Worm (Caenorhabditis elegans) whole organism, L4 larva: Measurements from ENCODE around the gene F35H12.1.

Source experiments
- D1046.2 ChIP-seq: fragments of 200-800 bp; sonication (Bioruptor generic); IDR thresholded peaks from 2 replicates; pipeline ENCODE4 v1.3.6; 2022; ENCODE audit warnings: missing genetic modification characterization, missing compliant biosample characterization
- T20F7.1 ChIP-seq: fragments of 200-800 bp; sonication (Bioruptor generic); optimal IDR thresholded peaks from 2 replicates; lab custom pipeline; 2018; ENCODE audit warnings: mild to moderate bottlenecking, missing genetic modification characterization, missing compliant biosample characterization
- aha-1 ChIP-seq: fragments of 150-350 bp; peaks from one replicate; lab custom pipeline; 2014; ENCODE audit warnings: missing biosample characterization, missing genetic modification characterization
- attf-4 ChIP-seq: sonication (generic microtip); optimal IDR thresholded peaks from 3 replicates; lab custom pipeline; 2017; ENCODE audit warnings: missing biosample characterization, missing genetic modification characterization
- ceh-62 ChIP-seq: sonication (generic microtip); optimal IDR thresholded peaks from 2 replicates; lab custom pipeline; 2017; ENCODE audit warnings: missing biosample characterization, missing genetic modification characterization
- ceh-82 ChIP-seq: sonication (generic microtip); optimal IDR thresholded peaks from 2 replicates; lab custom pipeline; 2017; ENCODE audit warnings: missing biosample characterization, missing genetic modification characterization
- ctbp-1 ChIP-seq: fragments of 200-800 bp; sonication (Bioruptor generic); IDR thresholded peaks from 2 replicates; pipeline ENCODE4 v1.3.6; 2022; ENCODE audit warnings: missing genetic modification reagents, missing genetic modification characterization, missing compliant biosample characterization
- daf-16 ChIP-seq, 3 experiments: sonication (generic microtip); optimal IDR thresholded peaks; 2 replicates each; lab custom pipeline; 2016 to 2017; ENCODE audit warnings: missing genetic modification characterization in 3 of 3, missing genetic modification reagents in 3 of 3, mild to moderate bottlenecking in 2 of 3, missing compliant biosample characterization in 2 of 3, missing biosample characterization in 1 of 3, moderate library complexity in 1 of 3
- dmd-6 ChIP-seq: fragments of 200-800 bp; sonication (Bioruptor generic); IDR thresholded peaks from 2 replicates; pipeline ENCODE4 v1.3.6; 2022; ENCODE audit warnings: missing genetic modification reagents, missing genetic modification characterization, missing compliant biosample characterization
- duxl-1 ChIP-seq: sonication (generic microtip); optimal IDR thresholded peaks from 2 replicates; lab custom pipeline; 2016; ENCODE audit warnings: mild to moderate bottlenecking, missing genetic modification characterization, moderate library complexity, missing compliant biosample characterization; ENCODE audit not compliant: poor library complexity
- egl-27 ChIP-seq: sonication (generic microtip); optimal IDR thresholded peaks from 3 replicates; lab custom pipeline; 2017; ENCODE audit warnings: missing biosample characterization, missing genetic modification reagents, missing genetic modification characterization
- fkh-10 ChIP-seq: fragments of 150-350 bp; optimal IDR thresholded peaks from 2 replicates; lab custom pipeline; 2014; ENCODE audit warnings: missing biosample characterization, missing genetic modification reagents, missing genetic modification characterization
- hlh-30 ChIP-seq: sonication (generic microtip); optimal IDR thresholded peaks from 2 replicates; lab custom pipeline; 2017; ENCODE audit warnings: antibody characterized with exemption, mild to moderate bottlenecking, missing genetic modification characterization, missing compliant biosample characterization; ENCODE audit not compliant: insufficient read depth
- hmg-1.1 ChIP-seq: fragments of 200-800 bp; sonication (Bioruptor generic); IDR thresholded peaks from 2 replicates; pipeline ENCODE4 v1.3.6; 2022; ENCODE audit warnings: missing genetic modification reagents, missing genetic modification characterization, missing compliant biosample characterization
- lim-7 ChIP-seq: fragments of 200-800 bp; sonication (Bioruptor generic); IDR thresholded peaks from 2 replicates; pipeline ENCODE4 v1.3.6; 2022; ENCODE audit warnings: missing genetic modification characterization, missing compliant biosample characterization
- lin-1 ChIP-seq: fragments of 200-800 bp; sonication (Bioruptor generic); IDR thresholded peaks from 2 replicates; pipeline ENCODE4 v1.3.6; 2022; ENCODE audit warnings: missing genetic modification reagents, missing genetic modification characterization, missing compliant biosample characterization
- lin-29 ChIP-seq: fragments of 200-800 bp; sonication (Bioruptor generic); IDR thresholded peaks from 2 replicates; pipeline ENCODE4 v1.3.6; 2022; ENCODE audit warnings: missing genetic modification reagents, missing genetic modification characterization, missing compliant biosample characterization
- madf-5 ChIP-seq, 2 experiments: fragments of 200-800 bp; sonication (Bioruptor generic); IDR thresholded peaks; 2 replicates each; pipeline ENCODE4 v1.3.6; 2022; ENCODE audit warnings: missing compliant biosample characterization in 2 of 2, missing genetic modification characterization in 2 of 2
- mdl-1 ChIP-seq, 2 experiments: fragments of 150-350 bp in 1 of 2; sonication (generic microtip) in 1 of 2; optimal IDR thresholded peaks; 2 replicates each; lab custom pipeline; 2014 to 2017; ENCODE audit warnings: missing biosample characterization in 2 of 2, missing genetic modification characterization in 2 of 2
- mes-2 ChIP-seq: sonication (generic microtip); optimal IDR thresholded peaks from 2 replicates; lab custom pipeline; 2016; ENCODE audit warnings: missing genotype, mild to moderate bottlenecking, missing genetic modification characterization, missing compliant biosample characterization; ENCODE audit not compliant: poor library complexity, severe bottlenecking
- nhr-10 ChIP-seq: fragments of 150-350 bp; optimal IDR thresholded peaks from 2 replicates; lab custom pipeline; 2014; ENCODE audit warnings: missing biosample characterization, missing genetic modification characterization
- nhr-25 ChIP-seq: sonication (generic microtip); optimal IDR thresholded peaks from 2 replicates; lab custom pipeline; 2017; ENCODE audit warnings: missing genetic modification characterization, mild to moderate bottlenecking, missing compliant biosample characterization, antibody characterized with exemption, moderate library complexity, borderline replicate concordance; ENCODE audit not compliant: insufficient read depth
- nhr-28 ChIP-seq: fragments of 150-350 bp; optimal IDR thresholded peaks from 2 replicates; lab custom pipeline; 2014; ENCODE audit warnings: missing biosample characterization, missing genetic modification characterization
- nhr-6 ChIP-seq: fragments of 150-350 bp; optimal IDR thresholded peaks from 2 replicates; lab custom pipeline; 2014; ENCODE audit warnings: missing biosample characterization, missing genetic modification characterization
- pha-4 ChIP-seq, 2 experiments: fragments of 150-350 bp in 1 of 2; fragments of 200-800 bp in 1 of 2; sonication (Bioruptor generic) in 1 of 2; IDR thresholded peaks in 1 of 2; optimal IDR thresholded peaks in 1 of 2; 2 replicates each; pipeline versions ENCODE4 v1.3.6 to Lab custom; 2014 to 2022; ENCODE audit warnings: missing genetic modification characterization in 2 of 2, missing genetic modification reagents in 2 of 2, missing biosample characterization in 1 of 2, missing compliant biosample characterization in 1 of 2
- php-3 ChIP-seq: fragments of 200-800 bp; sonication (Bioruptor generic); IDR thresholded peaks from 2 replicates; pipeline ENCODE4 v1.3.6; 2022; ENCODE audit warnings: missing genetic modification reagents, missing genetic modification characterization, missing compliant biosample characterization
- rbr-2 ChIP-seq: sonication (generic microtip); optimal IDR thresholded peaks from 2 replicates; lab custom pipeline; 2016; ENCODE audit warnings: missing genotype, missing genetic modification characterization, missing compliant biosample characterization
- saeg-2 ChIP-seq: fragments of 200-800 bp; sonication (Bioruptor generic); IDR thresholded peaks from 2 replicates; pipeline ENCODE4 v1.3.6; 2022; ENCODE audit warnings: missing genetic modification reagents, missing genetic modification characterization, missing compliant biosample characterization
- snpc-4 ChIP-seq: fragments of 150-350 bp; optimal IDR thresholded peaks from 2 replicates; lab custom pipeline; 2014; ENCODE audit warnings: missing biosample characterization, missing genetic modification characterization
- spr-1 ChIP-seq: sonication (generic microtip); optimal IDR thresholded peaks from 2 replicates; lab custom pipeline; 2016; ENCODE audit warnings: mild to moderate bottlenecking, missing genetic modification characterization, missing compliant biosample characterization
- spr-3 ChIP-seq: fragments of 200-800 bp; sonication (Bioruptor generic); optimal IDR thresholded peaks from 2 replicates; lab custom pipeline; 2018; ENCODE audit warnings: mild to moderate bottlenecking, missing genetic modification characterization, missing compliant biosample characterization
- tra-1 ChIP-seq: fragments of 200-800 bp; sonication (Bioruptor generic); IDR thresholded peaks from 2 replicates; pipeline ENCODE4 v1.3.6; 2022; ENCODE audit warnings: missing genetic modification reagents, missing genetic modification characterization, missing compliant biosample characterization
- unc-130 ChIP-seq: sonication (generic microtip); optimal IDR thresholded peaks from 2 replicates; lab custom pipeline; 2016; ENCODE audit warnings: missing genetic modification reagents, missing genetic modification characterization, missing compliant biosample characterization
- unc-62 ChIP-seq, 3 experiments: fragments of 150-350 bp in 1 of 3; sonication (generic microtip); optimal IDR thresholded peaks in 2 of 3; peaks in 1 of 3; 1 replicate in 1 of 3; 2 replicates in 2 of 3; lab custom pipeline; 2014 to 2017; ENCODE audit warnings: missing biosample characterization in 3 of 3, missing genetic modification characterization in 3 of 3, missing genetic modification reagents in 3 of 3, missing genotype in 1 of 3
- zag-1 ChIP-seq: fragments of 150-350 bp; optimal IDR thresholded peaks from 2 replicates; lab custom pipeline; 2014; ENCODE audit warnings: missing biosample characterization, missing genetic modification characterization
- zfp-3 ChIP-seq: fragments of 200-800 bp; sonication (Bioruptor generic); conservative IDR thresholded peaks from 2 replicates; pipeline ENCODE4 v1.3.6; 2022; ENCODE audit warnings: missing genetic modification reagents, missing genetic modification characterization, missing compliant biosample characterization

The F35H12.1 gene

DNA sequence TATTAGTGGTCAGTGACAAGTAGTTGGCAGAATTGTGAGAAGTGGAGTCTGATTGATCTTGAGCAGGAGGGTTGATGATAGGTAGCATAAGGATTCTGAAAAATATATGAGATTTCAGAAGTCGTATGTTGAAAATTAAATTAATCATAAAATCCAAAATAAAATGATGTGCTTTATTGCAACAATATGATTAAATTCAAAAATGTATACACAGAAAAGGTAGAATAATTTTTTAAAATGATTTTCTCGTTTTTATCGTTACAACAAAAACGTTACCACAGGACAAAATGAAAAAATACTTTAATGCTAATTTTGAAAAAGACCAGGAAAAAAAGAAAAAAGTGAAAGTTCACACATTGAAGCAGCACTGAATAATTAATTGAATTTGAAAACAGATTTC is 31.1 kb upstream of the F35H12.1 start, which contains the start of gene ZC13.10:
Gene ZC13.10 (minus strand): TSS at position 101 of the 400 bp plus-strand sequence.
- TF ChIP-seq spr-3: no peak
- TF ChIP-seq mes-2 (tag; lab: Kevin White, UChicago): no peak
- no peak for TF ChIP-seq lim-7 (GFP tag; lab: Robert Waterston, UW)
- TF ChIP-seq saeg-2: no peak
- no peak for TF ChIP-seq lin-1 (GFP tag; lab: Robert Waterston, UW)
- TF ChIP-seq unc-130 (GFP tag; lab: Kevin White, UChicago): no peak
- no peak for TF ChIP-seq nhr-28 (tag; lab: Kevin White, UChicago)
- TF ChIP-seq zag-1: no peak
- no peak for TF ChIP-seq dmd-6 (GFP tag; lab: Robert Waterston, UW)
- no peak for TF ChIP-seq D1046.2 (GFP tag; lab: Robert Waterston, UW)

DNA sequence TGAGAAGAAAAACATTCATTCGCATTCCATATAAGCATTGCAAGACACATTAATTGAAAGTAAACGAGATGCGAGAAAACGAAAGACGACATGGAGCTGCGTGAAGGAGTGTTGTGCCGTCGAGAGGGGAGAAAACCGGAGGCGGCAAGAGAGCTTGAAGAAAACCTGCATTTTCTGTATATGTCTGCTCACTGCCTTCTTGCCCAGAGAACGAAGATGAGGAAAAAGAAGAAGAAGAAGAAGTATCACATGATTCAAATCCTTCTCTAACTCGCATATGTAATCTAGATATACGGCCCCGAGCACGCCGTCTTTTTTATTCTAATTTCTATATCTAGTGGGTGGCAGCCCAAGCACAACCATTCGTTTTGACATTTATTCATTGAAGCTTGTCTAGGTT is 23.3 kb upstream of the F35H12.1 start:
- TF ChIP-seq lin-29 (GFP tag; lab: Robert Waterston, UW): no peak
- TF ChIP-seq hmg-1.1 (GFP tag; lab: Robert Waterston, UW): 0 out of 2 replicates have a peak, but pooled peaks have one; percentile 32
- TF ChIP-seq ctbp-1: 0 out of 2 replicates have a peak, but pooled peaks have one; percentile 10
- TF ChIP-seq pha-4 (GFP tag; IDR thresholded peaks at IDR 0.05; lab: Robert Waterston, UW): no peak
- TF ChIP-seq pha-4 (tag; optimal IDR thresholded peaks at IDR 0.05; lab: Kevin White, UChicago): no peak
- peak; percentile 15 for TF ChIP-seq hlh-30 (tag; lab: Kevin White, UChicago)
- no peak for TF ChIP-seq spr-1 (tag; lab: Kevin White, UChicago)
- no peak for TF ChIP-seq dmd-6 (GFP tag; lab: Robert Waterston, UW)
- TF ChIP-seq nhr-6 (tag; lab: Kevin White, UChicago): no peak
- TF ChIP-seq mdl-1 (tag; optimal IDR thresholded peaks at IDR 0.05; lab: Kevin White, UChicago): no peak
- TF ChIP-seq ceh-62 (tag; lab: Kevin White, UChicago): no peak
- TF ChIP-seq fkh-10 (GFP tag; lab: Kevin White, UChicago): peak; percentile 19
- TF ChIP-seq zfp-3 (GFP tag; lab: Robert Waterston, UW): no peak
- TF ChIP-seq duxl-1: no peak
- no peak for TF ChIP-seq ceh-82 (tag; lab: Kevin White, UChicago)
- no peak for TF ChIP-seq attf-4
- TF ChIP-seq php-3 (GFP tag; lab: Robert Waterston, UW): no peak
- TF ChIP-seq madf-5 (GFP tag; IDR thresholded peaks at IDR 0.05; lab: Robert Waterston, UW): no peak
- no peak for TF ChIP-seq lin-1 (GFP tag; lab: Robert Waterston, UW)
- no peak for TF ChIP-seq egl-27 (tag; lab: Kevin White, UChicago)
- peak; percentile 23 for TF ChIP-seq rbr-2

ce11 chrX:912564-912963 is 21.0 kb upstream of the F35H12.1 start:
- TF ChIP-seq ctbp-1 (no peak), rbr-2 (no peak), unc-62 (GFP tag; optimal IDR thresholded peaks at IDR 0.05 in 1 of 2; lab: Kevin White, UChicago) (peak in 1 of 2 experiments; percentile 95), unc-62 (tag; optimal IDR thresholded peaks at IDR 0.05; lab: Kevin White, UChicago) (no peak), T20F7.1 (GFP tag; lab: Kevin White, UChicago) (no peak)

- TF ChIP-seq snpc-4 (tag; lab: Kevin White, UChicago) (no peak), hlh-30 (tag; lab: Kevin White, UChicago) (no peak), tra-1 (GFP tag; lab: Robert Waterston, UW) (no peak), aha-1 (no peak), nhr-25 (tag; lab: Kevin White, UChicago) (no peak), nhr-10 (no peak), daf-16 (GFP tag; optimal IDR thresholded peaks at IDR 0.05; lab: Kevin White, UChicago) (no peak), daf-16 (tag; optimal IDR thresholded peaks at IDR 0.05; lab: Kevin White, UChicago) (no peak), spr-3 (no peak), mes-2 (tag; lab: Kevin White, UChicago) (no peak), mdl-1 (tag; optimal IDR thresholded peaks at IDR 0.05; lab: Kevin White, UChicago) (no peak), T20F7.1 (GFP tag; lab: Kevin White, UChicago) (no peak)
These were observed 20.6 kb upstream of the F35H12.1 start, which contains the start of gene F35H12.6 for ce11 chrX:912990-913389. Gene F35H12.6, plus strand, starts transcription at chrX:913290.
